Worm (Caenorhabditis elegans) whole organism, young adult: Measurements from ENCODE around the gene ndx-3.

Experiments
- B0035.1 ChIP-seq: sonication (generic microtip); optimal IDR thresholded peaks from 2 replicates; lab custom pipeline; 2016; ENCODE audit warnings: missing genetic modification characterization, mild to moderate bottlenecking, missing compliant biosample characterization, missing genotype, missing genetic modification reagents
- D2030.7 ChIP-seq: fragments of 200-800 bp; sonication (Bioruptor generic); IDR thresholded peaks from 2 replicates; pipeline ENCODE4 v1.3.6; 2022; ENCODE audit warnings: missing genetic modification reagents, missing genetic modification characterization, missing compliant biosample characterization
- F23B12.7 ChIP-seq: sonication (generic microtip); optimal IDR thresholded peaks from 2 replicates; lab custom pipeline; 2017; ENCODE audit warnings: missing genetic modification characterization, mild to moderate bottlenecking, missing compliant biosample characterization, antibody characterized with exemption, moderate library complexity; ENCODE audit not compliant: insufficient read depth
- F49E8.2 ChIP-seq: sonication (generic microtip); optimal IDR thresholded peaks from 3 replicates; lab custom pipeline; 2017; ENCODE audit warnings: missing genetic modification characterization, mild to moderate bottlenecking, missing compliant biosample characterization, antibody characterized with exemption, moderate library complexity; ENCODE audit not compliant: insufficient read depth
- F55B11.4 ChIP-seq: sonication (generic microtip); optimal IDR thresholded peaks from 2 replicates; lab custom pipeline; 2016; ENCODE audit warnings: missing compliant biosample characterization, missing genetic modification characterization, borderline replicate concordance; ENCODE audit not compliant: insufficient read depth
- F57A8.1 ChIP-seq: fragments of 200-800 bp; sonication (Bioruptor generic); optimal IDR thresholded peaks from 2 replicates; lab custom pipeline; 2018; ENCODE audit warnings: mild to moderate bottlenecking, missing genetic modification characterization, moderate library complexity, missing compliant biosample characterization
- F57C9.4 ChIP-seq: sonication (generic microtip); optimal IDR thresholded peaks from 2 replicates; lab custom pipeline; 2017; ENCODE audit warnings: mild to moderate bottlenecking, missing genetic modification characterization, missing compliant biosample characterization
- K12H6.12 ChIP-seq: fragments of 200-800 bp; sonication (Bioruptor generic); optimal IDR thresholded peaks from 2 replicates; lab custom pipeline; 2018; ENCODE audit warnings: mild to moderate bottlenecking, missing genetic modification characterization, missing compliant biosample characterization
- T07F8.4 ChIP-seq: sonication (generic microtip); optimal IDR thresholded peaks from 2 replicates; lab custom pipeline; 2016; ENCODE audit warnings: mild to moderate bottlenecking, missing genetic modification characterization, moderate library complexity, missing compliant biosample characterization
- Y53G8AR.9 ChIP-seq: fragments of 200-800 bp; sonication (Bioruptor generic); conservative IDR thresholded peaks from 2 replicates; pipeline ENCODE4 v1.3.6; 2022; ENCODE audit warnings: missing genetic modification reagents, missing genetic modification characterization, missing compliant biosample characterization
- aptf-2 ChIP-seq: fragments of 200-800 bp; sonication (Bioruptor generic); conservative IDR thresholded peaks from 2 replicates; pipeline ENCODE4 v1.3.6; 2022; ENCODE audit warnings: missing genetic modification reagents, missing genetic modification characterization, missing compliant biosample characterization
- atf-7 ChIP-seq: sonication (generic microtip); optimal IDR thresholded peaks from 2 replicates; lab custom pipeline; 2017; ENCODE audit warnings: mild to moderate bottlenecking, missing genetic modification characterization, missing compliant biosample characterization
- attf-3 ChIP-seq: fragments of 200-800 bp; sonication (Bioruptor generic); conservative IDR thresholded peaks from 2 replicates; pipeline ENCODE4 v1.3.6; 2022; ENCODE audit warnings: missing genetic modification reagents, missing genetic modification characterization, missing compliant biosample characterization
- attf-5 ChIP-seq: fragments of 200-800 bp; sonication (Bioruptor generic); optimal IDR thresholded peaks from 2 replicates; lab custom pipeline; 2018; ENCODE audit warnings: mild to moderate bottlenecking, missing genetic modification characterization, missing compliant biosample characterization
- cebp-2 ChIP-seq: fragments of 200-800 bp; sonication (Bioruptor generic); IDR thresholded peaks from 2 replicates; pipeline ENCODE4 v1.3.6; 2022; ENCODE audit warnings: missing genetic modification characterization, missing compliant biosample characterization
- ceh-100 ChIP-seq: fragments of 200-800 bp; sonication (Bioruptor generic); IDR thresholded peaks from 2 replicates; pipeline ENCODE4 v1.3.6; 2022; ENCODE audit warnings: missing genetic modification reagents, missing genetic modification characterization, missing compliant biosample characterization
- ceh-27 ChIP-seq: fragments of 200-800 bp; sonication (Bioruptor generic); optimal IDR thresholded peaks from 2 replicates; lab custom pipeline; 2018; ENCODE audit warnings: mild to moderate bottlenecking, missing genetic modification characterization, moderate library complexity, missing compliant biosample characterization
- ceh-58 ChIP-seq: fragments of 200-800 bp; sonication (Bioruptor generic); IDR thresholded peaks from 2 replicates; pipeline ENCODE4 v1.3.6; 2022; ENCODE audit warnings: missing genetic modification characterization, missing compliant biosample characterization
- ceh-91 ChIP-seq: fragments of 200-800 bp; sonication (Bioruptor generic); IDR thresholded peaks from 2 replicates; pipeline ENCODE4 v1.3.6; 2022; ENCODE audit warnings: missing genetic modification reagents, missing genetic modification characterization, missing compliant biosample characterization
- dox-1 ChIP-seq: fragments of 200-800 bp; sonication (Bioruptor generic); IDR thresholded peaks from 2 replicates; pipeline ENCODE4 v1.3.6; 2022; ENCODE audit warnings: missing genetic modification reagents, missing genetic modification characterization, missing compliant biosample characterization
- dpl-1 ChIP-seq: fragments of 150-350 bp; optimal IDR thresholded peaks from 2 replicates; lab custom pipeline; 2014; ENCODE audit warnings: missing biosample characterization, missing genetic modification reagents, missing genetic modification characterization
- egl-44 ChIP-seq: fragments of 200-800 bp; sonication (Bioruptor generic); IDR thresholded peaks from 2 replicates; pipeline ENCODE4 v1.3.6; 2022; ENCODE audit warnings: missing genetic modification reagents, missing genetic modification characterization, missing compliant biosample characterization
- ekl-4 ChIP-seq: fragments of 200-800 bp; sonication (Bioruptor generic); IDR thresholded peaks from 2 replicates; pipeline ENCODE4 v1.3.6; 2022; ENCODE audit warnings: missing genetic modification reagents, missing genetic modification characterization, missing compliant biosample characterization
- fkh-3 ChIP-seq: sonication (generic microtip); optimal IDR thresholded peaks from 2 replicates; lab custom pipeline; 2016; ENCODE audit warnings: mild to moderate bottlenecking, missing genetic modification characterization, missing compliant biosample characterization
- hlh-26 ChIP-seq: fragments of 200-800 bp; sonication (Bioruptor generic); conservative IDR thresholded peaks from 2 replicates; pipeline ENCODE4 v1.3.6; 2022; ENCODE audit warnings: missing genetic modification reagents, missing genetic modification characterization, missing compliant biosample characterization
- hmg-1.2 ChIP-seq: fragments of 200-800 bp; sonication (Bioruptor generic); IDR thresholded peaks from 2 replicates; pipeline ENCODE4 v1.3.6; 2022; ENCODE audit warnings: missing genetic modification reagents, missing genetic modification characterization, missing compliant biosample characterization
- hrde-1 ChIP-seq: sonication (generic microtip); optimal IDR thresholded peaks from 2 replicates; lab custom pipeline; 2016; ENCODE audit warnings: missing genetic modification characterization, mild to moderate bottlenecking, missing compliant biosample characterization, moderate library complexity, missing genotype, missing genetic modification reagents, borderline replicate concordance
- lin-26 ChIP-seq: fragments of 200-800 bp; sonication (Bioruptor generic); IDR thresholded peaks from 2 replicates; pipeline ENCODE4 v1.3.6; 2022; ENCODE audit warnings: missing genetic modification reagents, missing genetic modification characterization, missing compliant biosample characterization
- lin-35 ChIP-seq, 3 experiments: fragments of 150-350 bp in 2 of 3; sonication (generic microtip) in 1 of 3; optimal IDR thresholded peaks; 2 replicates each; lab custom pipeline; 2014 to 2018; ENCODE audit warnings: missing biosample characterization in 3 of 3, missing genetic modification characterization in 3 of 3, missing genetic modification reagents in 3 of 3
- lir-1 ChIP-seq: fragments of 200-800 bp; sonication (Bioruptor generic); conservative IDR thresholded peaks from 2 replicates; pipeline ENCODE4 v1.3.6; 2022; ENCODE audit warnings: missing genetic modification reagents, missing genetic modification characterization, missing compliant biosample characterization
- lsl-1 ChIP-seq: fragments of 200-800 bp; sonication (Bioruptor generic); optimal IDR thresholded peaks from 2 replicates; lab custom pipeline; 2018; ENCODE audit warnings: mild to moderate bottlenecking, missing genetic modification characterization, moderate library complexity, missing compliant biosample characterization
- mcd-1 ChIP-seq: fragments of 200-800 bp; sonication (Bioruptor generic); IDR thresholded peaks from 2 replicates; pipeline ENCODE4 v1.3.6; 2022; ENCODE audit warnings: missing genetic modification reagents, missing genetic modification characterization, missing compliant biosample characterization
- mes-4 ChIP-seq: sonication (generic microtip); optimal IDR thresholded peaks from 2 replicates; lab custom pipeline; 2016; ENCODE audit warnings: missing genotype, missing genetic modification characterization, missing compliant biosample characterization
- nhr-80 ChIP-seq: sonication (generic microtip); optimal IDR thresholded peaks from 2 replicates; lab custom pipeline; 2016; ENCODE audit warnings: missing genetic modification characterization, missing compliant biosample characterization
- pbrm-1 ChIP-seq: fragments of 200-800 bp; sonication (Bioruptor generic); IDR thresholded peaks from 2 replicates; pipeline ENCODE4 v1.3.6; 2022; ENCODE audit warnings: missing genetic modification reagents, missing genetic modification characterization, missing compliant biosample characterization
- pha-4 ChIP-seq: fragments of 150-350 bp; sonication (generic microtip); optimal IDR thresholded peaks from 2 replicates; lab custom pipeline; 2014; ENCODE audit warnings: missing biosample characterization, missing genetic modification reagents, missing genetic modification characterization
- rcor-1 ChIP-seq: fragments of 200-800 bp; sonication (Bioruptor generic); IDR thresholded peaks from 2 replicates; pipeline ENCODE4 v1.3.6; 2022; ENCODE audit warnings: missing genetic modification reagents, missing genetic modification characterization, missing compliant biosample characterization
- rpc-1 ChIP-seq, 2 experiments: fragments of 150-350 bp in 1 of 2; sonication (generic microtip) in 1 of 2; optimal IDR thresholded peaks; 2 replicates each; lab custom pipeline; 2014 to 2018; ENCODE audit warnings: missing biosample characterization in 1 of 2, missing genetic modification characterization in 1 of 2, missing genetic modification reagents in 1 of 2, missing genotype in 1 of 2
- sdz-38 ChIP-seq: sonication (generic microtip); optimal IDR thresholded peaks from 2 replicates; lab custom pipeline; 2016; ENCODE audit warnings: missing genotype, missing genetic modification characterization, missing compliant biosample characterization
- snpc-1.3 ChIP-seq: sonication (generic microtip); optimal IDR thresholded peaks from 2 replicates; lab custom pipeline; 2017; ENCODE audit warnings: missing genetic modification characterization, mild to moderate bottlenecking, missing compliant biosample characterization, antibody characterized with exemption, moderate library complexity, missing genotype, missing genetic modification reagents; ENCODE audit not compliant: insufficient read depth
- snpc-4 ChIP-seq, 5 experiments: fragments of 150-350 bp in 1 of 5; sonication (generic microtip) in 4 of 5; optimal IDR thresholded peaks; 2 replicates each; lab custom pipeline; 2014 to 2018; ENCODE audit warnings: missing genetic modification characterization in 5 of 5, missing biosample characterization in 3 of 5, antibody characterized with exemption in 2 of 5, mild to moderate bottlenecking in 2 of 5, missing compliant biosample characterization in 2 of 5, missing genotype in 2 of 5, moderate library complexity in 2 of 5, missing genetic modification reagents in 1 of 5
- sptf-2 ChIP-seq: fragments of 200-800 bp; sonication (Bioruptor generic); optimal IDR thresholded peaks from 2 replicates; lab custom pipeline; 2018; ENCODE audit warnings: mild to moderate bottlenecking, missing genetic modification characterization, missing compliant biosample characterization
- tbx-9 ChIP-seq: sonication (generic microtip); optimal IDR thresholded peaks from 2 replicates; lab custom pipeline; 2016; ENCODE audit warnings: borderline replicate concordance, missing genetic modification characterization, inconsistent platforms, missing compliant biosample characterization
- unc-130 ChIP-seq: sonication (generic microtip); optimal IDR thresholded peaks from 2 replicates; lab custom pipeline; 2016; ENCODE audit warnings: missing genetic modification reagents, missing genetic modification characterization, missing compliant biosample characterization
- zfh-2 ChIP-seq: fragments of 200-800 bp; sonication (Bioruptor generic); conservative IDR thresholded peaks from 2 replicates; pipeline ENCODE4 v1.3.6; 2022; ENCODE audit warnings: missing genetic modification reagents, missing genetic modification characterization, missing compliant biosample characterization
- ztf-28 ChIP-seq: fragments of 200-800 bp; sonication (Bioruptor generic); IDR thresholded peaks from 2 replicates; pipeline ENCODE4 v1.3.6; 2022; ENCODE audit warnings: missing genetic modification reagents, missing genetic modification characterization, missing compliant biosample characterization

Gene ndx-3

DNA sequence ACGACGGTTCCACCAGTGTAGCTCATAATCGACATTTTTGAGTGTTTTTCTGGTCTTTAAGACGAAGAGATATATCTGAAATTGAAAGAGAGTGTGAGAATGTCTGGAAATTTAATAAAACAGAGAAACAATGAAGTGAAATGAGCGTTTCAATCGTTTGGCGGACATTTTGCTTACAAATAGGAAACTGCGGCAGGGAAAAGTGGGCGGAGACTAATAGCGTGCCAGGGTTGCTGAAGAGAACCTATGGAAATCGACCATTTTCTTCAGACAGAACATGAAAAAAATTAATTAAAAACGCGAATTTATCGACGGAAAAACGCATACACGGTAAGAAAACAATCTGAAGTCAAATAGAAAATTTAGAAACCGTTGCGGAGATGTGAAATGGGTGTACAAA is 2.0 kb downstream of the ndx-3 start, which contains the start of gene pbs-3:
TSS of gene pbs-3 (minus strand) at position 75 of the 400 bp plus-strand sequence.
- TF ChIP-seq ceh-58 (GFP tag; lab: Robert Waterston, UW) (no peak), atf-7 (no peak), tbx-9 (no peak), rpc-1 (optimal IDR thresholded peaks at IDR 0.05; lab: Kevin White, UChicago) (peak; percentile 1), rpc-1 (tag; optimal IDR thresholded peaks at IDR 0.05; lab: Kevin White, UChicago) (no peak), egl-44 (GFP tag; lab: Robert Waterston, UW) (no peak), sptf-2 (GFP tag; lab: Kevin White, UChicago) (no peak), pha-4 (peak; percentile 13), attf-3 (GFP tag; lab: Robert Waterston, UW) (0 out of 2 replicates have a peak, but pooled peaks have one; percentile 47), K12H6.12 (peak; percentile 19), dox-1 (GFP tag; lab: Robert Waterston, UW) (peak; percentile 53; the same call in 1 of the 2 replicates), ekl-4 (GFP tag; lab: Robert Waterston, UW) (no peak), hlh-26 (GFP tag; lab: Robert Waterston, UW) (no peak), snpc-1.3 (tag; lab: Kevin White, UChicago) (peak; percentile 34), mes-4 (tag; lab: Kevin White, UChicago) (no peak), unc-130 (peak; percentile 9), cebp-2 (GFP tag; lab: Robert Waterston, UW) (no peak), aptf-2 (0 out of 2 replicates have a peak, but pooled peaks have one; percentile 44), pbrm-1 (GFP tag; lab: Robert Waterston, UW) (peak; percentile 41; the same call in 1 of the 2 replicates), lin-26 (GFP tag; lab: Robert Waterston, UW) (no peak), hrde-1 (tag; lab: Kevin White, UChicago) (no peak), hmg-1.2 (GFP tag; lab: Robert Waterston, UW) (peak; percentile 5; the same call in 1 of the 2 replicates), F23B12.7 (peak; percentile 85), F49E8.2 (tag; lab: Kevin White, UChicago) (peak; percentile 48), lin-35 (GFP tag; optimal IDR thresholded peaks at IDR 0.05; lab: Kevin White, UChicago) (peak in 1 of 3 experiments; percentile 27), lir-1 (no peak), rcor-1 (GFP tag; lab: Robert Waterston, UW) (peak; percentile 33; the same call in 1 of the 2 replicates), mcd-1 (GFP tag; lab: Robert Waterston, UW) (peak; percentile 64), F55B11.4 (tag; lab: Kevin White, UChicago) (no peak), dpl-1 (GFP tag; lab: Kevin White, UChicago) (peak; percentile 7), ceh-100 (GFP tag; lab: Robert Waterston, UW) (peak; percentile 93), T07F8.4 (no peak), ceh-91 (GFP tag; lab: Robert Waterston, UW) (no peak), lsl-1 (GFP tag; lab: Kevin White, UChicago) (peak; percentile 30), F57C9.4 (no peak), D2030.7 (peak; percentile 61), nhr-80 (tag; lab: Kevin White, UChicago) (peak; percentile 44), fkh-3 (tag; lab: Kevin White, UChicago) (no peak), ztf-28 (GFP tag; lab: Robert Waterston, UW) (no peak), ceh-27 (peak; percentile 25), snpc-4 (GFP tag; optimal IDR thresholded peaks at IDR 0.05; lab: Kevin White, UChicago) (no peak), snpc-4 (tag; optimal IDR thresholded peaks at IDR 0.05; lab: Kevin White, UChicago) (peak in 1 of 4 experiments; percentile 16), zfh-2 (GFP tag; lab: Robert Waterston, UW) (no peak), Y53G8AR.9 (peak; percentile 31; the same call in 1 of the 2 replicates), F57A8.1 (GFP tag; lab: Kevin White, UChicago) (no peak), sdz-38 (tag; lab: Kevin White, UChicago) (no peak), attf-5 (GFP tag; lab: Kevin White, UChicago) (peak; percentile 81), B0035.1 (tag; lab: Kevin White, UChicago) (no peak)
